Fruit fly (Drosophila melanogaster) whole organism, prepupa: Measurements from ENCODE around the gene CG18598.

ENCODE experiments used
- Hr4 ChIP-seq: fragments of 200-800 bp; sonication (Bioruptor generic); optimal IDR thresholded peaks from 3 replicates; lab custom pipeline; 2016; ENCODE audit warnings: missing biosample characterization, missing genetic modification characterization
- Smox ChIP-seq: fragments of 200-800 bp; sonication (Bioruptor generic); optimal IDR thresholded peaks from 3 replicates; lab custom pipeline; 2016; ENCODE audit warnings: missing biosample characterization, missing genetic modification characterization
- Sox14 ChIP-seq: fragments of 200-800 bp; sonication (Bioruptor generic); optimal IDR thresholded peaks from 3 replicates; lab custom pipeline; 2016; ENCODE audit warnings: missing biosample characterization, missing genetic modification characterization

DNA sequence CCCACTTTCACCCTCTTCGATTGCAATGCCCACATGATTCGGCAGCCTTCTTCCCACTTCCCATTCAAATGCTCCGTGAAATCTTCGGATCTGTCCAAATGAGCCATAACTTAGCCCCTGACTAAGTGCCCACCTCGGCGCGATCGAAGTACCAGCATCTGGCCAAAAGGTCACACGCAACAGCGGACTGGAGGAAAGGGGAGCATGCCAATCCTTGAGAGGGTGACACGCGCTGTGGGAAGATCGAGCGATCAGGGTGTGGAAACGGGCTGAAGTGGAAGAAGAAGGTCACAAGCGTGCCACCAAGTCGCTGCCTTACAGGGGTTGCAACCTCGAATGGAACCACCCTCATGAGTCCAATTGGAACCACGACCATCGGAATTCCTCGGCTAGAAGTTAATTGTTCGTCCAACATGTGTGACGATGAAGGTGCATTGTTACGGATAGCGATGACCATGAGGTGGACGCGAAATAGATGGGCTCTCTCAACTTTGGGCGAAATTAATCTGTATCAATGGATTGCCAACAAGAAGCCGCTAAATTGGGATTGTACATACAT, 16.1 kb upstream of the CG18598 start:
- TF ChIP-seq Smox (GFP tag; lab: Kevin White, UChicago), result no peak
- TF ChIP-seq Hr4 (GFP tag; lab: Kevin White, UChicago), result no peak
- no peak for TF ChIP-seq Sox14
